Worm (Caenorhabditis elegans) whole organism, late embryonic: ENCODE data around the gene nstp-8.
"Not testable (repeated sequence)": the region's sequence is repeated elsewhere in the genome, so short reads cannot be mapped to it uniquely, and the experiment has no call there.

Experiments
- C08G9.2 ChIP-seq: sonication (generic microtip); optimal IDR thresholded peaks from 2 replicates; lab custom pipeline; 2016; ENCODE audit warnings: mild to moderate bottlenecking, missing genetic modification characterization, moderate library complexity, missing compliant biosample characterization
- C38D4.7 ChIP-seq: fragments of 200-800 bp; sonication (Bioruptor generic); optimal IDR thresholded peaks from 2 replicates; lab custom pipeline; 2018; ENCODE audit warnings: mild to moderate bottlenecking, missing genetic modification characterization, moderate library complexity, missing compliant biosample characterization
- T23F11.4 ChIP-seq: fragments of 200-800 bp; sonication (Bioruptor generic); optimal IDR thresholded peaks from 2 replicates; lab custom pipeline; 2018; ENCODE audit warnings: mild to moderate bottlenecking, missing genetic modification characterization, missing compliant biosample characterization
- ama-1 ChIP-seq: fragments of 150-350 bp; optimal IDR thresholded peaks from 2 replicates; lab custom pipeline; 2014
- ceh-18 ChIP-seq: sonication (generic microtip); optimal IDR thresholded peaks from 2 replicates; lab custom pipeline; 2016; ENCODE audit warnings: missing genetic modification characterization, missing compliant biosample characterization
- ceh-19 ChIP-seq: fragments of 200-800 bp; sonication (Bioruptor generic); optimal IDR thresholded peaks from 2 replicates; lab custom pipeline; 2018; ENCODE audit warnings: mild to moderate bottlenecking, missing genetic modification characterization, missing compliant biosample characterization
- ceh-24 ChIP-seq: sonication (generic microtip); optimal IDR thresholded peaks from 2 replicates; lab custom pipeline; 2016; ENCODE audit warnings: mild to moderate bottlenecking, missing genetic modification characterization, missing compliant biosample characterization
- ceh-30 ChIP-seq: fragments of 150-350 bp; optimal IDR thresholded peaks from 2 replicates; lab custom pipeline; 2014; ENCODE audit warnings: missing biosample characterization, missing genetic modification characterization
- ceh-48 ChIP-seq: sonication (generic microtip); optimal IDR thresholded peaks from 2 replicates; lab custom pipeline; 2016; ENCODE audit warnings: missing genetic modification characterization, inconsistent platforms, missing compliant biosample characterization
- ceh-6 ChIP-seq: fragments of 200-800 bp; sonication (Bioruptor generic); optimal IDR thresholded peaks from 2 replicates; lab custom pipeline; 2018; ENCODE audit warnings: mild to moderate bottlenecking, missing genetic modification characterization, missing compliant biosample characterization
- ceh-9 ChIP-seq: sonication (generic microtip); optimal IDR thresholded peaks from 2 replicates; lab custom pipeline; 2016; ENCODE audit warnings: mild to moderate bottlenecking, missing genetic modification characterization, inconsistent platforms, missing compliant biosample characterization
- che-1 ChIP-seq: sonication (generic microtip); optimal IDR thresholded peaks from 2 replicates; lab custom pipeline; 2016; ENCODE audit warnings: mild to moderate bottlenecking, missing genetic modification characterization, missing compliant biosample characterization
- dve-1 ChIP-seq: sonication (generic microtip); optimal IDR thresholded peaks from 2 replicates; lab custom pipeline; 2017; ENCODE audit warnings: antibody characterized with exemption, mild to moderate bottlenecking, missing genetic modification characterization, missing compliant biosample characterization
- elt-4 ChIP-seq: sonication (generic microtip); optimal IDR thresholded peaks from 2 replicates; lab custom pipeline; 2016; ENCODE audit warnings: missing genetic modification characterization, missing compliant biosample characterization
- fax-1 ChIP-seq: sonication (generic microtip); optimal IDR thresholded peaks from 2 replicates; lab custom pipeline; 2016; ENCODE audit warnings: missing genotype, missing genetic modification characterization, missing compliant biosample characterization
- fkh-10 ChIP-seq: fragments of 150-350 bp; optimal IDR thresholded peaks from 2 replicates; lab custom pipeline; 2014; ENCODE audit warnings: missing biosample characterization, missing genetic modification reagents, missing genetic modification characterization
- fkh-6 ChIP-seq: sonication (generic microtip); optimal IDR thresholded peaks from 2 replicates; lab custom pipeline; 2016; ENCODE audit warnings: missing genetic modification characterization, missing compliant biosample characterization
- gmeb-2 ChIP-seq: sonication (generic microtip); optimal IDR thresholded peaks from 2 replicates; lab custom pipeline; 2016; ENCODE audit warnings: missing genetic modification characterization, inconsistent platforms, missing compliant biosample characterization
- hlh-30 ChIP-seq: sonication (generic microtip); optimal IDR thresholded peaks from 2 replicates; lab custom pipeline; 2017; ENCODE audit warnings: antibody characterized with exemption, missing genetic modification characterization, missing compliant biosample characterization; ENCODE audit not compliant: insufficient read depth
- hlh-6 ChIP-seq: sonication (generic microtip); optimal IDR thresholded peaks from 2 replicates; lab custom pipeline; 2016; ENCODE audit warnings: missing genotype, missing genetic modification characterization, missing compliant biosample characterization
- hlh-8 ChIP-seq: sonication (generic microtip); optimal IDR thresholded peaks from 2 replicates; lab custom pipeline; 2016; ENCODE audit warnings: missing genotype, missing genetic modification characterization, missing compliant biosample characterization
- lim-6 ChIP-seq: sonication (generic microtip); optimal IDR thresholded peaks from 2 replicates; lab custom pipeline; 2016; ENCODE audit warnings: missing genetic modification characterization, missing compliant biosample characterization
- lin-11 ChIP-seq: fragments of 200-800 bp; sonication (Bioruptor generic); optimal IDR thresholded peaks from 2 replicates; lab custom pipeline; 2018; ENCODE audit warnings: mild to moderate bottlenecking, missing genetic modification characterization, missing compliant biosample characterization
- nhr-11 ChIP-seq: fragments of 150-350 bp; optimal IDR thresholded peaks from 2 replicates; lab custom pipeline; 2014; ENCODE audit warnings: missing biosample characterization, missing genetic modification characterization
- odd-2 ChIP-seq: sonication (generic microtip); optimal IDR thresholded peaks from 2 replicates; lab custom pipeline; 2017; ENCODE audit warnings: antibody characterized with exemption, mild to moderate bottlenecking, missing genetic modification characterization, missing compliant biosample characterization
- pax-1 ChIP-seq: fragments of 150-350 bp; optimal IDR thresholded peaks from 2 replicates; lab custom pipeline; 2014; ENCODE audit warnings: missing biosample characterization, missing genetic modification characterization
- pqm-1 ChIP-seq: sonication (generic microtip); optimal IDR thresholded peaks from 2 replicates; lab custom pipeline; 2016; ENCODE audit warnings: missing genetic modification characterization, missing compliant biosample characterization
- sdc-2 ChIP-seq: sonication (generic microtip); optimal IDR thresholded peaks from 2 replicates; lab custom pipeline; 2016; ENCODE audit warnings: missing genotype, missing genetic modification characterization, missing compliant biosample characterization
- syd-9 ChIP-seq: sonication (generic microtip); optimal IDR thresholded peaks from 2 replicates; lab custom pipeline; 2016; ENCODE audit warnings: mild to moderate bottlenecking, missing genetic modification characterization, moderate library complexity, missing compliant biosample characterization
- tbx-2 ChIP-seq: sonication (generic microtip); optimal IDR thresholded peaks from 2 replicates; lab custom pipeline; 2016; ENCODE audit warnings: missing genetic modification characterization, missing compliant biosample characterization
- zip-5 ChIP-seq: sonication (generic microtip); optimal IDR thresholded peaks from 2 replicates; lab custom pipeline; 2016; ENCODE audit warnings: missing genetic modification characterization, missing compliant biosample characterization
- ztf-16 ChIP-seq: sonication (generic microtip); optimal IDR thresholded peaks from 2 replicates; lab custom pipeline; 2017; ENCODE audit warnings: missing genetic modification characterization, missing compliant biosample characterization

nstp-8 gene

ce11 chrV:2254553-2255124 is 39.2 kb downstream of the nstp-8 start, which contains the start of gene str-253:
Gene str-253, minus strand, starts transcription at chrV:2254603.
- TF ChIP-seq gmeb-2 (tag; lab: Kevin White, UChicago) (no peak), fax-1 (tag; lab: Kevin White, UChicago) (no peak), hlh-8 (tag; lab: Kevin White, UChicago) (no peak), elt-4 (tag; lab: Kevin White, UChicago) (no peak), syd-9 (no peak), ceh-9 (tag; lab: Kevin White, UChicago) (no peak), dve-1 (tag; lab: Kevin White, UChicago) (no peak), ceh-6 (GFP tag; lab: Kevin White, UChicago) (no peak), ceh-18 (tag; lab: Kevin White, UChicago) (no peak), fkh-6 (tag; lab: Kevin White, UChicago) (no peak), C08G9.2 (tag; lab: Kevin White, UChicago) (no peak), ceh-30 (tag; lab: Kevin White, UChicago) (no peak), ama-1 (lab: Kevin White, UChicago) (no peak), T23F11.4 (GFP tag; lab: Kevin White, UChicago) (no peak), ceh-48 (tag; lab: Kevin White, UChicago) (no peak), sdc-2 (tag; lab: Kevin White, UChicago) (no peak), lin-11 (tag; lab: Kevin White, UChicago) (no peak), che-1 (tag; lab: Kevin White, UChicago) (no peak), zip-5 (no peak), odd-2 (tag; lab: Kevin White, UChicago) (no peak)

ce11 chrV:2255191-2255590 is 39.7 kb downstream of the nstp-8 start, which contains the start of gene F41B5.1:
Gene F41B5.1, plus strand, starts transcription at chrV:2255533.
- not testable (repeated sequence) for TF ChIP-seq ama-1 (lab: Kevin White, UChicago); nhr-11 (tag; lab: Kevin White, UChicago); ceh-9 (tag; lab: Kevin White, UChicago)

ce11 chrV:2259750-2260149 is 44.3 kb downstream of the nstp-8 start, which contains the start of gene nhr-182:
Gene nhr-182, minus strand, starts transcription at chrV:2259927.
- no peak for TF ChIP-seq tbx-2
- no peak for TF ChIP-seq ztf-16 (tag; lab: Kevin White, UChicago)
- no peak for TF ChIP-seq elt-4 (tag; lab: Kevin White, UChicago)
- no peak for TF ChIP-seq hlh-30 (tag; lab: Kevin White, UChicago)
- TF ChIP-seq syd-9 = no peak
- no peak for TF ChIP-seq fkh-10 (GFP tag; lab: Kevin White, UChicago)

- no peak for TF ChIP-seq fkh-6 (tag; lab: Kevin White, UChicago)
- TF ChIP-seq pqm-1 (tag; lab: Kevin White, UChicago) = no peak
- no peak for TF ChIP-seq ceh-18 (tag; lab: Kevin White, UChicago)
- TF ChIP-seq ceh-30 (tag; lab: Kevin White, UChicago) = no peak
- TF ChIP-seq ceh-24 (tag; lab: Kevin White, UChicago) = no peak
- no peak for TF ChIP-seq zip-5
- no peak for TF ChIP-seq ceh-19 (GFP tag; lab: Kevin White, UChicago)
- no peak for TF ChIP-seq hlh-6 (tag; lab: Kevin White, UChicago)
- no peak for TF ChIP-seq C38D4.7 (GFP tag; lab: Kevin White, UChicago)
These were observed 45.2 kb downstream of the nstp-8 start, which contains the start of gene F41B5.12 for ce11 chrV:2260660-2261059. Gene F41B5.12, plus strand, starts transcription at chrV:2260960.

- TF ChIP-seq pax-1 (tag; lab: Kevin White, UChicago) (peak; percentile 69), lin-11 (tag; lab: Kevin White, UChicago) (no peak), lim-6 (tag; lab: Kevin White, UChicago) (no peak)
- TF ChIP-seq, all 69 proteins: peak for 1
These were observed 49.0 kb downstream of the nstp-8 start, which contains the start of gene nhr-183 for ce11 chrV:2264455-2264854. Gene nhr-183, minus strand, starts transcription at chrV:2264634.
